Fruit fly (Drosophila melanogaster) whole organism, embryonic: Measurements from ENCODE around the gene Charon.

Experiments
- B-H1 ChIP-seq: fragments of 200-800 bp; sonication (Bioruptor generic); IDR thresholded peaks from 3 replicates; pipeline ENCODE4 v1.3.6; 2022; ENCODE audit warnings: missing biosample characterization, missing genetic modification characterization
- CG11247 ChIP-seq: fragments of 200-800 bp; sonication (Bioruptor generic); IDR thresholded peaks from 2 replicates; pipeline ENCODE4 v1.3.6; 2022; ENCODE audit warnings: missing biosample characterization, missing genetic modification characterization
- CG11398 ChIP-seq: fragments of 200-800 bp; sonication (Bioruptor generic); optimal IDR thresholded peaks from 2 replicates; lab custom pipeline; 2016; ENCODE audit warnings: missing biosample characterization, missing genetic modification characterization
- CG12104 ChIP-seq: fragments of 200-800 bp; sonication (Bioruptor generic); optimal IDR thresholded peaks from 3 replicates; lab custom pipeline; 2016; ENCODE audit warnings: missing biosample characterization, missing genetic modification characterization
- CG12942 ChIP-seq: fragments of 200-800 bp; sonication (Bioruptor generic); optimal IDR thresholded peaks from 3 replicates; lab custom pipeline; 2016; ENCODE audit warnings: missing biosample characterization, missing genetic modification characterization
- CG13287 ChIP-seq: fragments of 200-800 bp; sonication (Bioruptor generic); IDR thresholded peaks from 2 replicates; pipeline ENCODE4 v1.3.6; 2022; ENCODE audit warnings: missing biosample characterization, missing genetic modification characterization; ENCODE audit not compliant: partially characterized antibody
- CG13424 ChIP-seq: fragments of 200-800 bp; sonication (Bioruptor generic); optimal IDR thresholded peaks from 2 replicates; lab custom pipeline; 2019; ENCODE audit warnings: missing biosample characterization, mild to moderate bottlenecking, missing genetic modification characterization, moderate library complexity
- CG15269 ChIP-seq: fragments of 200-800 bp; sonication (Bioruptor generic); optimal IDR thresholded peaks from 2 replicates; lab custom pipeline; 2018; ENCODE audit warnings: missing biosample characterization, mild to moderate bottlenecking, missing genetic modification characterization, moderate library complexity
- CG15514 ChIP-seq: fragments of 200-800 bp; sonication (Bioruptor generic); optimal IDR thresholded peaks from 3 replicates; lab custom pipeline; 2017; ENCODE audit warnings: missing biosample characterization, missing genetic modification characterization, mild to moderate bottlenecking, moderate library complexity, missing genetic modification reagents
- CG15601 ChIP-seq: fragments of 200-800 bp; sonication (Bioruptor generic); optimal IDR thresholded peaks from 3 replicates; lab custom pipeline; 2019; ENCODE audit warnings: missing biosample characterization, mild to moderate bottlenecking, missing genetic modification characterization, moderate library complexity
- CG17359 ChIP-seq: fragments of 200-800 bp; sonication (Bioruptor generic); optimal IDR thresholded peaks from 3 replicates; lab custom pipeline; 2018; ENCODE audit warnings: missing biosample characterization, mild to moderate bottlenecking, missing genetic modification characterization, moderate library complexity
- CG17361 ChIP-seq: fragments of 200-800 bp; sonication (Bioruptor generic); IDR thresholded peaks from 3 replicates; pipeline ENCODE4 v1.3.6; 2022; ENCODE audit warnings: missing biosample characterization, missing genetic modification characterization
- CG17385 ChIP-seq: fragments of 200-800 bp; sonication (Bioruptor generic); optimal IDR thresholded peaks from 3 replicates; lab custom pipeline; 2018; ENCODE audit warnings: missing biosample characterization, mild to moderate bottlenecking, missing genetic modification characterization
- CG17829 ChIP-seq: fragments of 200-800 bp; optimal IDR thresholded peaks from 2 replicates; lab custom pipeline; 2019; ENCODE audit warnings: missing biosample characterization, mild to moderate bottlenecking, missing genetic modification characterization, moderate library complexity
- CG18619 ChIP-seq: fragments of 200-800 bp; sonication (Bioruptor generic); optimal IDR thresholded peaks from 3 replicates; lab custom pipeline; 2017; ENCODE audit warnings: missing biosample characterization, mild to moderate bottlenecking, missing genetic modification characterization
- CG2875 ChIP-seq: fragments of 200-800 bp; sonication (Bioruptor generic); optimal IDR thresholded peaks from 2 replicates; lab custom pipeline; 2017; ENCODE audit warnings: missing biosample characterization, mild to moderate bottlenecking, missing genetic modification characterization, missing genetic modification reagents
- CG30020 ChIP-seq: fragments of 200-800 bp; optimal IDR thresholded peaks from 2 replicates; lab custom pipeline; 2019; ENCODE audit warnings: missing biosample characterization, mild to moderate bottlenecking, missing genetic modification characterization, moderate library complexity
- CG43689 ChIP-seq: fragments of 200-800 bp; sonication (Bioruptor generic); IDR thresholded peaks from 2 replicates; pipeline ENCODE4 v1.3.6; 2022; ENCODE audit warnings: missing biosample characterization, missing genetic modification characterization
- CG6683 ChIP-seq: fragments of 200-800 bp; sonication (Bioruptor generic); optimal IDR thresholded peaks from 2 replicates; lab custom pipeline; 2017; ENCODE audit warnings: missing biosample characterization, mild to moderate bottlenecking, missing genetic modification characterization, missing genetic modification reagents
- CG8290 ChIP-seq, 3 experiments: fragments of 200-800 bp; sonication (Bioruptor generic); optimal IDR thresholded peaks; 2 replicates each; lab custom pipeline; 2016 to 2019; ENCODE audit warnings: missing biosample characterization in 3 of 3, missing genetic modification characterization in 3 of 3, mild to moderate bottlenecking in 2 of 3, moderate library complexity in 1 of 3
- CG9932 ChIP-seq: fragments of 200-800 bp; sonication (Bioruptor generic); IDR thresholded peaks from 2 replicates; pipeline ENCODE4 v1.3.6; 2022; ENCODE audit warnings: missing biosample characterization, missing genetic modification characterization
- Dbx ChIP-seq: fragments of 200-800 bp; sonication (Bioruptor generic); IDR thresholded peaks from 3 replicates; pipeline ENCODE4 v1.3.6; 2022; ENCODE audit warnings: missing biosample characterization, missing genetic modification characterization
- Dfd ChIP-seq, 2 experiments: fragments of >200 bp; optimal IDR thresholded peaks; 2 replicates each; lab custom pipeline; 2017; ENCODE audit warnings: missing biosample characterization in 2 of 2, missing genetic modification characterization in 2 of 2
- Dref ChIP-seq: fragments of 200-800 bp; sonication (Bioruptor generic); IDR thresholded peaks from 2 replicates; pipeline ENCODE4 v1.3.6; 2022; ENCODE audit warnings: missing biosample characterization, missing genetic modification characterization
- E2f2 ChIP-seq: fragments of 200-800 bp; sonication (Bioruptor generic); IDR thresholded peaks from 2 replicates; pipeline ENCODE4 v1.3.6; 2022; ENCODE audit warnings: missing biosample characterization, missing genetic modification characterization
- HmgZ ChIP-seq: fragments of 200-800 bp; sonication (Bioruptor generic); optimal IDR thresholded peaks from 2 replicates; lab custom pipeline; 2018; ENCODE audit warnings: missing biosample characterization, mild to moderate bottlenecking, missing genetic modification characterization
- Hr51 ChIP-seq, 2 experiments: fragments of 200-800 bp; sonication (Bioruptor generic); optimal IDR thresholded peaks; 2 replicates in 1 of 2; 3 replicates in 1 of 2; lab custom pipeline; 2016 to 2018; ENCODE audit warnings: missing biosample characterization in 2 of 2, missing genetic modification characterization in 2 of 2, mild to moderate bottlenecking in 1 of 2, moderate library complexity in 1 of 2
- Hsf ChIP-seq: fragments of 200-800 bp; sonication (Bioruptor generic); optimal IDR thresholded peaks from 3 replicates; lab custom pipeline; 2016; ENCODE audit warnings: missing biosample characterization, missing genetic modification characterization
- Trl ChIP-seq, 3 experiments: fragments of >200 bp in 2 of 3; fragments of 200-800 bp in 1 of 3; sonication (Bioruptor generic) in 1 of 3; optimal IDR thresholded peaks; 2 replicates in 1 of 3; 3 replicates in 2 of 3; lab custom pipeline; 2016 to 2017; ENCODE audit warnings: missing biosample characterization in 1 of 3, missing genetic modification characterization in 1 of 3
- ap ChIP-seq: fragments of 200-800 bp; sonication (Bioruptor generic); IDR thresholded peaks from 2 replicates; pipeline ENCODE4 v1.3.6; 2022; ENCODE audit warnings: missing biosample characterization, missing genetic modification characterization
- ase ChIP-seq: fragments of 200-800 bp; sonication (Bioruptor generic); IDR thresholded peaks from 3 replicates; pipeline ENCODE4 v1.3.6; 2022; ENCODE audit warnings: missing biosample characterization, missing genetic modification characterization
- bbx ChIP-seq: fragments of 200-800 bp; sonication (Bioruptor generic); IDR thresholded peaks from 2 replicates; pipeline ENCODE4 v1.3.6; 2022; ENCODE audit warnings: missing biosample characterization, missing genetic modification characterization; ENCODE audit not compliant: partially characterized antibody
- btn ChIP-seq: fragments of 200-800 bp; sonication (Bioruptor generic); optimal IDR thresholded peaks from 2 replicates; lab custom pipeline; 2016; ENCODE audit warnings: missing biosample characterization, missing genetic modification characterization
- cg ChIP-seq: fragments of 200-800 bp; sonication (Bioruptor generic); optimal IDR thresholded peaks from 3 replicates; lab custom pipeline; 2019; ENCODE audit warnings: missing biosample characterization, mild to moderate bottlenecking, missing genetic modification characterization, moderate library complexity
- ci ChIP-seq: fragments of 200-800 bp; sonication (Bioruptor generic); IDR thresholded peaks from 3 replicates; pipeline ENCODE4 v1.3.6; 2022; ENCODE audit warnings: missing biosample characterization, missing genetic modification characterization
- croc ChIP-seq: fragments of 200-800 bp; sonication (Bioruptor generic); conservative IDR thresholded peaks from 3 replicates; pipeline ENCODE4 v1.3.6; 2022; ENCODE audit warnings: missing biosample characterization, missing genetic modification characterization
- crp ChIP-seq, 2 experiments: fragments of 200-800 bp; sonication (Bioruptor generic); optimal IDR thresholded peaks; 2 replicates in 1 of 2; 3 replicates in 1 of 2; lab custom pipeline; 2017; ENCODE audit warnings: missing biosample characterization in 2 of 2, missing genetic modification characterization in 2 of 2, mild to moderate bottlenecking in 1 of 2, moderate library complexity in 1 of 2
- dimm ChIP-seq: fragments of 200-800 bp; sonication (Bioruptor generic); IDR thresholded peaks from 2 replicates; pipeline ENCODE4 v1.3.6; 2022; ENCODE audit warnings: missing biosample characterization, missing genetic modification characterization
- ewg ChIP-seq: fragments of 200-800 bp; sonication (Bioruptor generic); optimal IDR thresholded peaks from 3 replicates; lab custom pipeline; 2017; ENCODE audit warnings: mild to moderate bottlenecking, missing biosample characterization, missing genetic modification reagents, missing genetic modification characterization
- gem ChIP-seq: fragments of 200-800 bp; sonication (Bioruptor generic); optimal IDR thresholded peaks from 2 replicates; lab custom pipeline; 2019; ENCODE audit warnings: missing biosample characterization, mild to moderate bottlenecking, missing genetic modification characterization, moderate library complexity
- odd ChIP-seq: fragments of 200-800 bp; sonication (Bioruptor generic); optimal IDR thresholded peaks from 2 replicates; lab custom pipeline; 2017; ENCODE audit warnings: missing biosample characterization, mild to moderate bottlenecking, missing genetic modification characterization
- ranshi ChIP-seq: fragments of 200-800 bp; sonication (Bioruptor generic); IDR thresholded peaks from 2 replicates; pipeline ENCODE4 v1.3.6; 2022; ENCODE audit warnings: missing biosample characterization, missing genetic modification characterization
- row ChIP-seq: fragments of 200-800 bp; sonication (Bioruptor generic); IDR thresholded peaks from 3 replicates; pipeline ENCODE4 v1.3.6; 2022; ENCODE audit warnings: missing biosample characterization, missing genetic modification characterization
- sd ChIP-seq: fragments of 200-800 bp; sonication (Bioruptor generic); optimal IDR thresholded peaks from 3 replicates; lab custom pipeline; 2018; ENCODE audit warnings: missing biosample characterization, mild to moderate bottlenecking, missing genetic modification characterization, moderate library complexity
- sr ChIP-seq: fragments of 200-800 bp; sonication (Bioruptor generic); IDR thresholded peaks from 3 replicates; pipeline ENCODE4 v1.3.6; 2022; ENCODE audit warnings: missing biosample characterization, missing genetic modification characterization
- stwl ChIP-seq: fragments of 200-800 bp; sonication (Bioruptor generic); optimal IDR thresholded peaks from 3 replicates; lab custom pipeline; 2018; ENCODE audit warnings: missing biosample characterization, mild to moderate bottlenecking, missing genetic modification characterization, moderate library complexity
- tap ChIP-seq: fragments of 200-800 bp; optimal IDR thresholded peaks from 3 replicates; lab custom pipeline; 2019; ENCODE audit warnings: missing biosample characterization, mild to moderate bottlenecking, missing genetic modification characterization, moderate library complexity
- tll ChIP-seq, 2 experiments: fragments of 200-800 bp in 1 of 2; fragments of >200 bp in 1 of 2; sonication (Bioruptor generic) in 1 of 2; optimal IDR thresholded peaks; 2 replicates each; lab custom pipeline; 2017 to 2019; ENCODE audit warnings: missing biosample characterization in 2 of 2, missing genetic modification characterization in 2 of 2, mild to moderate bottlenecking in 1 of 2, moderate library complexity in 1 of 2

The Charon gene

DNA sequence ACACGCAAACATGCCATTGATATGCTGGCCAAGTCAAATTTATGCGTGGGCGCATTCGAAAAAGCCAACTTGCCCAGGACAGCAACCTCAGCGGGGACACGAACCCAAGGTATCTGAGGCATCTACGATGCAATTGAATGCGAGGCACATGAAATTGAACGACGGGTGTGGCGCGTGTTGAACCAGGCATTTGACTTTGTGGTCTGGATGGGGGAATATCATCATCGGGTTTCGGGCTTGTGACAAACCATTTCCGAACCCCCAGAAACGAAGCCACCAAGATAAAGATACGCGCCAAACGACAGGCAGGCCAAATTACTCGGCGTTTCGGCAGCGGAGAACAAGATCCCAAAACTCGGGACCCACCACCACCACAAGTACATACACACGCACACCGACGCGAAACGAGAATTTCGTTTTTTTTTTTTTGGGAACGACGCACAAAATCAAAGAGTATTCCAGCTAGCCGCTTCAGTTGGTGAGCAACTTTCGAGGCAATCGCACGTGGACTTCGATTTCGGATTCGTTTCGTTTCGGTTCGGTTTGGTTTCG lies 29.8 kb downstream of the Charon start, which contains the start of gene MFS3 (continued):
- peak; percentile 19; the same call in 1 of the 3 replicates for TF ChIP-seq row
- peak; percentile 43; the same call in 1 of the 2 replicates for TF ChIP-seq CG13287 (GFP tag; lab: Robert Waterston, UW)
- TF ChIP-seq HmgZ (tag; lab: Kevin White, UChicago): peak; percentile 4
- TF ChIP-seq CG8290 (GFP tag; optimal IDR thresholded peaks at IDR 0.05; lab: Kevin White, UChicago): no peak
- peak in 1 of 2 experiments; percentile 67 for TF ChIP-seq CG8290 (tag; optimal IDR thresholded peaks at IDR 0.05; lab: Kevin White, UChicago)
- no peak for TF ChIP-seq CG18619 (GFP tag; lab: Kevin White, UChicago)
- TF ChIP-seq sr (GFP tag; lab: Robert Waterston, UW): peak; percentile 98
- TF ChIP-seq ci (GFP tag; lab: Robert Waterston, UW): peak; percentile 54; the same call in 2 of the 3 replicates
- TF ChIP-seq stwl (tag; lab: Kevin White, UChicago): peak; percentile 54
- peak; percentile 32 for TF ChIP-seq CG17359
- TF ChIP-seq gem: no peak
- TF ChIP-seq CG11247 (GFP tag; lab: Robert Waterston, UW): no peak
- TF ChIP-seq dimm (GFP tag; lab: Robert Waterston, UW): no peak
- peak; percentile 29; the same call in 2 of the 3 replicates for TF ChIP-seq Dbx (GFP tag; lab: Robert Waterston, UW)
- TF ChIP-seq croc (GFP tag; lab: Robert Waterston, UW): no peak
- TF ChIP-seq ewg: peak; percentile 99
- TF ChIP-seq CG15601 (tag; lab: Kevin White, UChicago): peak; percentile 100
- TF ChIP-seq CG15269 (tag; lab: Kevin White, UChicago): no peak
- TF ChIP-seq CG17829 (tag; lab: Kevin White, UChicago): no peak
- no peak for TF ChIP-seq CG12104
- TF ChIP-seq odd (GFP tag; lab: Kevin White, UChicago): peak; percentile 37
- TF ChIP-seq ase (GFP tag; lab: Robert Waterston, UW): 0 out of 3 replicates have a peak, but pooled peaks have one; percentile 12
- TF ChIP-seq ranshi: no peak
- TF ChIP-seq CG11398 (GFP tag; lab: Kevin White, UChicago): no peak
- 0 out of 2 replicates have a peak, but pooled peaks have one; percentile 29 for TF ChIP-seq Dref (GFP tag; lab: Robert Waterston, UW)
- TF ChIP-seq crp (GFP tag; optimal IDR thresholded peaks at IDR 0.05; lab: Kevin White, UChicago): peak in 1 of 2 experiments; percentile 4
- peak; percentile 28 for TF ChIP-seq Hsf (GFP tag; lab: Kevin White, UChicago)
- no peak for TF ChIP-seq CG43689
- TF ChIP-seq ap: no peak
- TF ChIP-seq Trl (optimal IDR thresholded peaks at IDR 0.05; lab: Kevin White, UChicago): peak in 1 of 2 experiments; percentile 3
- no peak for TF ChIP-seq Trl (GFP tag; optimal IDR thresholded peaks at IDR 0.05; lab: Kevin White, UChicago)
- peak; percentile 76 for TF ChIP-seq E2f2 (GFP tag; lab: Robert Waterston, UW)
- peak; percentile 11 for TF ChIP-seq tap (tag; lab: Kevin White, UChicago)
- TF ChIP-seq bbx (GFP tag; lab: Robert Waterston, UW): peak; percentile 38; the same call in 1 of the 2 replicates
- TF ChIP-seq B-H1 (GFP tag; lab: Robert Waterston, UW): no peak
- TF ChIP-seq Hr51 (GFP tag; optimal IDR thresholded peaks at IDR 0.05; lab: Kevin White, UChicago): peak in 1 of 2 experiments; percentile 21
- peak in 1 of 2 experiments; percentile 33 for TF ChIP-seq tll (GFP tag; optimal IDR thresholded peaks at IDR 0.05; lab: Kevin White, UChicago)
- no peak for TF ChIP-seq btn (GFP tag; lab: Kevin White, UChicago)
- TF ChIP-seq CG15514 (GFP tag; lab: Kevin White, UChicago): peak; percentile 76
- TF ChIP-seq sd (tag; lab: Kevin White, UChicago): peak; percentile 74
- TF ChIP-seq Dfd (GFP tag; optimal IDR thresholded peaks at IDR 0.05; lab: Kevin White, UChicago): no peak
- TF ChIP-seq CG17361 (GFP tag; lab: Robert Waterston, UW): peak; percentile 22; the same call in 1 of the 3 replicates
- TF ChIP-seq CG30020 (tag; lab: Kevin White, UChicago): no peak
- no peak for TF ChIP-seq CG9932 (GFP tag; lab: Robert Waterston, UW)
- TF ChIP-seq CG6683 (GFP tag; lab: Kevin White, UChicago): peak; percentile 16
- peak; percentile 81 for TF ChIP-seq cg (GFP tag; lab: Kevin White, UChicago)
- no peak for TF ChIP-seq CG12942
- peak; percentile 40 for TF ChIP-seq CG17385
- no peak for TF ChIP-seq CG13424 (tag; lab: Kevin White, UChicago)
- TF ChIP-seq CG2875 (GFP tag; lab: Kevin White, UChicago): peak; percentile 18
